Fruit fly (Drosophila melanogaster) whole organism, embryonic: ENCODE measurements around the gene CG14442.

Experiments used
- Ada2b ChIP-seq: fragments of 200-800 bp; sonication (Bioruptor generic); IDR thresholded peaks from 2 replicates; pipeline ENCODE4 v1.3.6; 2022; ENCODE audit warnings: missing biosample characterization, missing genetic modification characterization
- B-H1 ChIP-seq: fragments of 200-800 bp; sonication (Bioruptor generic); IDR thresholded peaks from 3 replicates; pipeline ENCODE4 v1.3.6; 2022; ENCODE audit warnings: missing biosample characterization, missing genetic modification characterization
- Bteb2 ChIP-seq: fragments of 200-800 bp; sonication (Bioruptor generic); optimal IDR thresholded peaks from 2 replicates; lab custom pipeline; 2016; ENCODE audit warnings: missing biosample characterization, missing genetic modification characterization
- CG11696 ChIP-seq: fragments of 200-800 bp; sonication (Bioruptor generic); IDR thresholded peaks from 2 replicates; pipeline ENCODE4 v1.3.6; 2022; ENCODE audit warnings: missing biosample characterization, missing genetic modification characterization
- CG12104 ChIP-seq: fragments of 200-800 bp; sonication (Bioruptor generic); optimal IDR thresholded peaks from 3 replicates; lab custom pipeline; 2016; ENCODE audit warnings: missing biosample characterization, missing genetic modification characterization
- CG13123 ChIP-seq: fragments of 200-800 bp; sonication (Bioruptor generic); optimal IDR thresholded peaks from 2 replicates; lab custom pipeline; 2016; ENCODE audit warnings: missing biosample characterization, missing genetic modification characterization
- CG14014 ChIP-seq: fragments of 200-800 bp; sonication (Bioruptor generic); IDR thresholded peaks from 2 replicates; pipeline ENCODE4 v1.3.6; 2022; ENCODE audit warnings: missing biosample characterization, missing genetic modification characterization
- CG17802 ChIP-seq: fragments of 200-800 bp; sonication (Bioruptor generic); optimal IDR thresholded peaks from 2 replicates; lab custom pipeline; 2018; ENCODE audit warnings: missing biosample characterization, mild to moderate bottlenecking, missing genetic modification characterization, moderate library complexity
- CG17829 ChIP-seq: fragments of 200-800 bp; optimal IDR thresholded peaks from 2 replicates; lab custom pipeline; 2019; ENCODE audit warnings: missing biosample characterization, mild to moderate bottlenecking, missing genetic modification characterization, moderate library complexity
- CG18764 ChIP-seq: fragments of 200-800 bp; sonication (Bioruptor generic); optimal IDR thresholded peaks from 3 replicates; lab custom pipeline; 2016; ENCODE audit warnings: missing biosample characterization, missing genetic modification characterization
- CG2199 ChIP-seq: fragments of 200-800 bp; sonication (Bioruptor generic); IDR thresholded peaks from 3 replicates; pipeline ENCODE4 v1.3.6; 2022; ENCODE audit warnings: missing biosample characterization, missing genetic modification characterization
- CG30020 ChIP-seq: fragments of 200-800 bp; optimal IDR thresholded peaks from 2 replicates; lab custom pipeline; 2019; ENCODE audit warnings: missing biosample characterization, mild to moderate bottlenecking, missing genetic modification characterization, moderate library complexity
- CG30403 ChIP-seq: fragments of 200-800 bp; sonication (Bioruptor generic); optimal IDR thresholded peaks from 3 replicates; lab custom pipeline; 2016; ENCODE audit warnings: missing biosample characterization, missing genetic modification characterization
- CG30431 ChIP-seq: fragments of 200-800 bp; sonication (Bioruptor generic); optimal IDR thresholded peaks from 2 replicates; lab custom pipeline; 2017; ENCODE audit warnings: missing biosample characterization, missing genetic modification characterization
- CG31388 ChIP-seq: fragments of 200-800 bp; sonication (Bioruptor generic); optimal IDR thresholded peaks from 2 replicates; lab custom pipeline; 2016; ENCODE audit warnings: missing biosample characterization, missing genetic modification characterization
- CG31441 ChIP-seq: fragments of 200-800 bp; sonication (Bioruptor generic); IDR thresholded peaks from 2 replicates; pipeline ENCODE4 v1.3.6; 2022; ENCODE audit warnings: missing biosample characterization, missing genetic modification characterization
- CG7372 ChIP-seq: fragments of 200-800 bp; sonication (Bioruptor generic); IDR thresholded peaks from 2 replicates; pipeline ENCODE4 v1.3.6; 2022; ENCODE audit warnings: missing biosample characterization, missing genetic modification characterization
- CG9817 ChIP-seq: fragments of 200-800 bp; sonication (Bioruptor generic); optimal IDR thresholded peaks from 2 replicates; lab custom pipeline; 2018; ENCODE audit warnings: missing biosample characterization, mild to moderate bottlenecking, missing genetic modification characterization, moderate library complexity
- CG9876 ChIP-seq: fragments of 200-800 bp; sonication (Bioruptor generic); optimal IDR thresholded peaks from 2 replicates; lab custom pipeline; 2016; ENCODE audit warnings: missing biosample characterization, missing genetic modification characterization
- Chrac-16 ChIP-seq: fragments of 200-800 bp; sonication (Bioruptor generic); optimal IDR thresholded peaks from 3 replicates; lab custom pipeline; 2016; ENCODE audit warnings: missing biosample characterization, missing genetic modification characterization
- CkIIα-i1 ChIP-seq: fragments of 200-800 bp; sonication (Bioruptor generic); IDR thresholded peaks from 2 replicates; pipeline ENCODE4 v1.3.6; 2022; ENCODE audit warnings: missing biosample characterization, missing genetic modification characterization
- CrebB ChIP-seq: fragments of 200-800 bp; sonication (Bioruptor generic); optimal IDR thresholded peaks from 3 replicates; lab custom pipeline; 2018; ENCODE audit warnings: missing biosample characterization, mild to moderate bottlenecking, missing genetic modification characterization
- Doc3 ChIP-seq: fragments of 200-800 bp; sonication (Bioruptor generic); IDR thresholded peaks from 3 replicates; pipeline ENCODE4 v1.3.6; 2022; ENCODE audit warnings: missing biosample characterization, missing genetic modification characterization; ENCODE audit not compliant: partially characterized antibody
- Ets97D ChIP-seq: fragments of 200-800 bp; sonication (Bioruptor generic); optimal IDR thresholded peaks from 3 replicates; lab custom pipeline; 2016; ENCODE audit warnings: missing biosample characterization, missing genetic modification characterization
- Gsc ChIP-seq: fragments of 200-800 bp; sonication (Bioruptor generic); IDR thresholded peaks from 2 replicates; pipeline ENCODE4 v1.3.6; 2022; ENCODE audit warnings: missing biosample characterization, missing genetic modification characterization
- Jarid2 ChIP-seq: fragments of 200-800 bp; sonication (Bioruptor generic); optimal IDR thresholded peaks from 3 replicates; lab custom pipeline; 2017; ENCODE audit warnings: mild to moderate bottlenecking, missing biosample characterization, missing genetic modification reagents, missing genetic modification characterization
- Med ChIP-seq: fragments of 200-800 bp; sonication (Bioruptor generic); peaks from one replicate; lab custom pipeline; 2016; ENCODE audit warnings: missing biosample characterization, missing genetic modification characterization, mild to moderate bottlenecking, inconsistent platforms, moderate library complexity
- NC2β ChIP-seq: fragments of 200-800 bp; sonication (Bioruptor generic); optimal IDR thresholded peaks from 2 replicates; lab custom pipeline; 2016; ENCODE audit warnings: missing biosample characterization, missing genetic modification characterization
- PHDP ChIP-seq: fragments of 200-800 bp; sonication (Bioruptor generic); optimal IDR thresholded peaks from 3 replicates; lab custom pipeline; 2018; ENCODE audit warnings: missing biosample characterization, mild to moderate bottlenecking, missing genetic modification characterization, moderate library complexity
- Sin3A ChIP-seq: fragments of >200 bp; optimal IDR thresholded peaks from 2 replicates; lab custom pipeline; 2018
- Sox100B ChIP-seq: fragments of 200-800 bp; sonication (Bioruptor generic); optimal IDR thresholded peaks from 3 replicates; lab custom pipeline; 2018; ENCODE audit warnings: missing biosample characterization, mild to moderate bottlenecking, missing genetic modification characterization
- Sox102F ChIP-seq: fragments of 200-800 bp; sonication (Bioruptor generic); optimal IDR thresholded peaks from 2 replicates; lab custom pipeline; 2018; ENCODE audit warnings: missing biosample characterization, mild to moderate bottlenecking, missing genetic modification characterization, moderate library complexity
- Spps ChIP-seq: fragments of 200-800 bp; sonication (Bioruptor generic); optimal IDR thresholded peaks from 2 replicates; lab custom pipeline; 2018; ENCODE audit warnings: missing biosample characterization, mild to moderate bottlenecking, missing genetic modification characterization
- ab ChIP-seq: fragments of 200-800 bp; sonication (Bioruptor generic); optimal IDR thresholded peaks from 2 replicates; lab custom pipeline; 2016; ENCODE audit warnings: missing biosample characterization, missing genetic modification characterization
- ato ChIP-seq: fragments of 200-800 bp; sonication (Bioruptor generic); IDR thresholded peaks from 2 replicates; pipeline ENCODE4 v1.3.6; 2022; ENCODE audit warnings: missing biosample characterization, missing genetic modification characterization; ENCODE audit not compliant: partially characterized antibody
- dmrt11E ChIP-seq: fragments of 200-800 bp; sonication (Bioruptor generic); optimal IDR thresholded peaks from 3 replicates; lab custom pipeline; 2018; ENCODE audit warnings: missing biosample characterization, mild to moderate bottlenecking, missing genetic modification characterization, moderate library complexity
- fd102C ChIP-seq: fragments of 200-800 bp; sonication (Bioruptor generic); optimal IDR thresholded peaks from 2 replicates; lab custom pipeline; 2018; ENCODE audit warnings: missing biosample characterization, mild to moderate bottlenecking, missing genetic modification characterization, moderate library complexity
- fd96Cb ChIP-seq: fragments of 200-800 bp; sonication (Bioruptor generic); optimal IDR thresholded peaks from 2 replicates; lab custom pipeline; 2018; ENCODE audit warnings: missing biosample characterization, mild to moderate bottlenecking, missing genetic modification characterization, moderate library complexity
- ftz-f1 ChIP-seq: fragments of 200-800 bp; sonication (Bioruptor generic); optimal IDR thresholded peaks from 2 replicates; lab custom pipeline; 2016; ENCODE audit warnings: missing biosample characterization, missing genetic modification characterization
- gt ChIP-seq: fragments of 200-800 bp; sonication (Bioruptor generic); IDR thresholded peaks from 2 replicates; pipeline ENCODE4 v1.3.6; 2022; ENCODE audit warnings: missing biosample characterization, missing genetic modification characterization
- hbn ChIP-seq: fragments of 200-800 bp; sonication (Bioruptor generic); IDR thresholded peaks from 2 replicates; pipeline ENCODE4 v1.3.6; 2022; ENCODE audit warnings: missing biosample characterization, missing genetic modification characterization; ENCODE audit not compliant: partially characterized antibody
- klu ChIP-seq: fragments of 200-800 bp; sonication (Bioruptor generic); IDR thresholded peaks from 2 replicates; pipeline ENCODE4 v1.3.6; 2022; ENCODE audit warnings: missing biosample characterization, missing genetic modification characterization
- prd ChIP-seq, 3 experiments: fragments of >200 bp in 2 of 3; fragments of 200-800 bp in 1 of 3; sonication (Bioruptor generic) in 1 of 3; optimal IDR thresholded peaks in 2 of 3; IDR thresholded peaks in 1 of 3; 2 replicates in 2 of 3; 3 replicates in 1 of 3; pipeline versions ENCODE4 v1.3.6 to Lab custom; 2017 to 2022; ENCODE audit warnings: missing biosample characterization in 1 of 3, missing genetic modification characterization in 1 of 3
- repo ChIP-seq: fragments of 200-800 bp; sonication (Bioruptor generic); optimal IDR thresholded peaks from 2 replicates; lab custom pipeline; 2016; ENCODE audit warnings: missing biosample characterization, missing genetic modification characterization
- rib ChIP-seq: fragments of 200-800 bp; sonication (Bioruptor generic); IDR thresholded peaks from 2 replicates; pipeline ENCODE4 v1.3.6; 2022; ENCODE audit warnings: missing biosample characterization, missing genetic modification characterization
- sim ChIP-seq: fragments of 200-800 bp; sonication (Bioruptor generic); IDR thresholded peaks from 2 replicates; pipeline ENCODE4 v1.3.6; 2022; ENCODE audit warnings: missing biosample characterization, missing genetic modification characterization
- sima ChIP-seq: fragments of 200-800 bp; sonication (Bioruptor generic); optimal IDR thresholded peaks from 2 replicates; lab custom pipeline; 2016; ENCODE audit warnings: missing biosample characterization, missing genetic modification characterization
- tap ChIP-seq: fragments of 200-800 bp; optimal IDR thresholded peaks from 3 replicates; lab custom pipeline; 2019; ENCODE audit warnings: missing biosample characterization, mild to moderate bottlenecking, missing genetic modification characterization, moderate library complexity
- unc-4 ChIP-seq: fragments of 200-800 bp; sonication (Bioruptor generic); IDR thresholded peaks from 2 replicates; pipeline ENCODE4 v1.3.6; 2022; ENCODE audit warnings: missing biosample characterization, missing genetic modification characterization; ENCODE audit not compliant: partially characterized antibody

The CG14442 gene

DNA sequence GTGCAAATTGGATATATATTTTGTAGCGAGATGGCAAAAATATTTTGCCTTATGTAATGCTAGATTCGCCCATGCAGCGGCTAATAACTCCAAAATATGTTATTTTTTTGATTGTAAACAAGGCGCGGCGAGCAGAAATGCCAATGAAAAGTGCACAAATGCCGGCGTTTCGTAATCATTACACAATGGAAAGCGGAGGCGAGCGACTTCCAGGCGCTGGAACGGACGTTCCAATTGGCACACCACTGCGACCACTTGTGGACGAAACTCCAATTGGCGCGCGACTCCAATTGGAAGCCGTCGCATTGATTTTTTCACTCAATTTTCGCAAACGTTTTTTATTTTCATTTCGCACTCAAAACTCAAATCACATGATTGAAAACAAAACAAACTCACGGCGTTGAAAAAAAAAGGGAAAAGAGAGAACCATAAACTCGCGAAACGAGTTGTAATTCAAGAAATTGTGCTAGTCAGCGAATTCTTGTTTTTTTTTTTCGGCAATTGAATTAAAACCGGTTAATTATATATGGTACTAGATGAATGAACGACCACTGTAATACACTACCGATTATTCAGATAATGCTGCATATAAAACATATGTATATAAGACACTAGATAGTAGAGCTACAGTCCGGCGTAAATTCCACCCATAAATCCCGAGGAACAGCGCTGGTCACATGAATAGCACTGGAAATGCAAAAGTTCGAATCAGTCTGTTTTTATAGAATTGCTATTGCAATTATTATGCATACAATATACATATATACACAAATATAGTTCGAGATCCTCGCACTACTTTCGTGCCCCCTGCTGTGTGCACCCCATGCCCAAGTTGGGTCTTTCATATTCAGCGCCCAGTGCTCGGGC is 15.9 kb downstream of the CG14442 start, which contains the start of gene ND-ASHI (continued):
- TF ChIP-seq dmrt11E (peak; percentile 84), Jarid2 (no peak), CG13123 (GFP tag; lab: Kevin White, UChicago) (peak; percentile 75), Doc3 (GFP tag; lab: Robert Waterston, UW) (no peak), CG9817 (tag; lab: Kevin White, UChicago) (peak; percentile 95), hbn (no peak), unc-4 (no peak), ato (GFP tag; lab: Robert Waterston, UW) (no peak), repo (GFP tag; lab: Kevin White, UChicago) (peak; percentile 86), fd102C (GFP tag; lab: Kevin White, UChicago) (peak; percentile 15), CG18764 (GFP tag; lab: Kevin White, UChicago) (peak; percentile 85), Sox102F (GFP tag; lab: Kevin White, UChicago) (peak; percentile 92), B-H1 (peak; percentile 91), CG30020 (tag; lab: Kevin White, UChicago) (peak; percentile 41), CG17802 (tag; lab: Kevin White, UChicago) (peak; percentile 74), ab (GFP tag; lab: Kevin White, UChicago) (peak; percentile 89), Med (GFP tag; lab: Kevin White, UChicago) (peak; percentile 99), CG7372 (GFP tag; lab: Robert Waterston, UW) (peak; percentile 95), CrebB (tag; lab: Kevin White, UChicago) (peak; percentile 95), klu (GFP tag; lab: Robert Waterston, UW) (peak; percentile 91), Sox100B (peak; percentile 86), PHDP (tag; lab: Kevin White, UChicago) (peak; percentile 95), prd (optimal IDR thresholded peaks at IDR 0.05; lab: Kevin White, UChicago) (no peak), prd (GFP tag; IDR thresholded peaks at IDR 0.05; lab: Robert Waterston, UW) (peak; percentile 96), gt (GFP tag; lab: Robert Waterston, UW) (peak; percentile 79), CG31441 (GFP tag; lab: Robert Waterston, UW) (peak; percentile 89), CG2199 (GFP tag; lab: Robert Waterston, UW) (peak; percentile 90), Ets97D (GFP tag; lab: Kevin White, UChicago) (peak; percentile 82), sima (GFP tag; lab: Kevin White, UChicago) (peak; percentile 85), CG30431 (GFP tag; lab: Kevin White, UChicago) (peak; percentile 90), CG17829 (tag; lab: Kevin White, UChicago) (peak; percentile 90), sim (peak; percentile 77), Gsc (GFP tag; lab: Robert Waterston, UW) (peak; percentile 84), NC2β (GFP tag; lab: Kevin White, UChicago) (peak; percentile 88), CG31388 (GFP tag; lab: Kevin White, UChicago) (peak; percentile 79), Spps (tag; lab: Kevin White, UChicago) (peak; percentile 82), ftz-f1 (GFP tag; lab: Kevin White, UChicago) (peak; percentile 69), CG11696 (GFP tag; lab: Robert Waterston, UW) (peak; percentile 98), CG9876 (GFP tag; lab: Kevin White, UChicago) (peak; percentile 66), Chrac-16 (GFP tag; lab: Kevin White, UChicago) (peak; percentile 94), CkIIα-i1 (peak; percentile 75), CG14014 (peak; percentile 97), CG12104 (GFP tag; lab: Kevin White, UChicago) (peak; percentile 90), fd96Cb (tag; lab: Kevin White, UChicago) (peak; percentile 89), Sin3A (lab: Kevin White, UChicago) (no peak), rib (GFP tag; lab: Robert Waterston, UW) (peak; percentile 96), CG30403 (GFP tag; lab: Kevin White, UChicago) (peak; percentile 93), Ada2b (GFP tag; lab: Robert Waterston, UW) (peak; percentile 96), tap (tag; lab: Kevin White, UChicago) (peak; percentile 88), Bteb2 (GFP tag; lab: Kevin White, UChicago) (peak; percentile 93)
